Worm (Caenorhabditis elegans): ENCODE measurements around the gene attf-3.

- TF ChIP-seq fkh-10 (GFP tag; optimal IDR thresholded peaks at IDR 0.05) (no peak), C08G9.2 (tag; optimal IDR thresholded peaks at IDR 0.05) (no peak), sox-4 (tag; optimal IDR thresholded peaks at IDR 0.05) (no peak), ceh-9 (tag; optimal IDR thresholded peaks at IDR 0.05) (no peak), pat-9 (tag; optimal IDR thresholded peaks at IDR 0.05) (no peak), npax-4 (tag; optimal IDR thresholded peaks at IDR 0.05) (no peak), nhr-11 (tag; optimal IDR thresholded peaks at IDR 0.05) (no peak), pha-4 (tag; optimal IDR thresholded peaks at IDR 0.05) (no peak), nfya-1 (tag; optimal IDR thresholded peaks at IDR 0.05) (no peak)
Observed at ce11 chrIII:33257-33656, 52.9 kb downstream of the attf-3 start.

All from whole organism, late embryonic.